Fruit fly (Drosophila melanogaster) whole organism, adult: ENCODE results near the gene PolE1.

Experiments used
- CG11617 ChIP-seq: fragments of 200-800 bp; sonication (Bioruptor generic); optimal IDR thresholded peaks from 2 replicates; lab custom pipeline; 2017; ENCODE audit warnings: mild to moderate bottlenecking, missing biosample characterization, missing genetic modification reagents, missing genetic modification characterization
- CG12768 ChIP-seq: fragments of 200-800 bp; sonication (Bioruptor generic); optimal IDR thresholded peaks from 2 replicates; lab custom pipeline; 2017; ENCODE audit warnings: missing biosample characterization, missing genetic modification characterization, mild to moderate bottlenecking, moderate library complexity, missing genetic modification reagents
- CG14711 ChIP-seq: fragments of 200-800 bp; sonication (Bioruptor generic); optimal IDR thresholded peaks from 2 replicates; lab custom pipeline; 2018; ENCODE audit warnings: missing biosample characterization, mild to moderate bottlenecking, missing genetic modification characterization, moderate library complexity
- CG1620 ChIP-seq: fragments of 200-800 bp; sonication (Bioruptor generic); optimal IDR thresholded peaks from 2 replicates; lab custom pipeline; 2016; ENCODE audit warnings: missing biosample characterization, missing genetic modification characterization
- CG33017 ChIP-seq: fragments of 200-800 bp; sonication (Bioruptor generic); optimal IDR thresholded peaks from 2 replicates; lab custom pipeline; 2018; ENCODE audit warnings: missing biosample characterization, mild to moderate bottlenecking, missing genetic modification characterization, moderate library complexity
- CG5204 ChIP-seq: fragments of 200-800 bp; sonication (Bioruptor generic); optimal IDR thresholded peaks from 2 replicates; lab custom pipeline; 2016; ENCODE audit warnings: missing biosample characterization, missing genetic modification characterization
- CG7045 ChIP-seq: fragments of 200-800 bp; sonication (Bioruptor generic); optimal IDR thresholded peaks from 2 replicates; lab custom pipeline; 2017; ENCODE audit warnings: missing biosample characterization, mild to moderate bottlenecking, missing genetic modification characterization
- CG7101 ChIP-seq: fragments of 200-800 bp; sonication (Bioruptor generic); optimal IDR thresholded peaks from 2 replicates; lab custom pipeline; 2018; ENCODE audit warnings: missing biosample characterization, mild to moderate bottlenecking, missing genetic modification characterization, moderate library complexity
- Clk ChIP-seq: fragments of 200-800 bp; sonication (Bioruptor generic); optimal IDR thresholded peaks from 2 replicates; lab custom pipeline; 2017; ENCODE audit warnings: missing biosample characterization, missing genetic modification characterization
- Crg-1 ChIP-seq: fragments of 200-800 bp; sonication (Bioruptor generic); optimal IDR thresholded peaks from 2 replicates; lab custom pipeline; 2016; ENCODE audit warnings: missing biosample characterization, missing genetic modification characterization
- Hr96 ChIP-seq: fragments of 200-800 bp; sonication (Bioruptor generic); optimal IDR thresholded peaks from 2 replicates; lab custom pipeline; 2016; ENCODE audit warnings: missing biosample characterization, missing genetic modification characterization
- Mnt ChIP-seq: fragments of 200-800 bp; sonication (Bioruptor generic); optimal IDR thresholded peaks from 2 replicates; lab custom pipeline; 2016; ENCODE audit warnings: missing biosample characterization, mild to moderate bottlenecking, missing genetic modification characterization
- bab1 ChIP-seq: fragments of 200-800 bp; sonication (Bioruptor generic); optimal IDR thresholded peaks from 3 replicates; lab custom pipeline; 2019; ENCODE audit warnings: missing biosample characterization, mild to moderate bottlenecking, missing genetic modification characterization, moderate library complexity
- cic ChIP-seq: fragments of 200-800 bp; sonication (Bioruptor generic); optimal IDR thresholded peaks from 2 replicates; lab custom pipeline; 2017; ENCODE audit warnings: missing biosample characterization, mild to moderate bottlenecking, missing genetic modification characterization, moderate library complexity
- cnc ChIP-seq, 2 experiments: fragments of >200 bp; optimal IDR thresholded peaks; 2 replicates each; lab custom pipeline; 2017
- kay ChIP-seq: fragments of 200-800 bp; sonication (Bioruptor generic); peaks from one replicate; lab custom pipeline; 2016; ENCODE audit warnings: missing biosample characterization, missing genetic modification characterization, borderline replicate concordance
- ovo ChIP-seq: fragments of 200-800 bp; sonication (Bioruptor generic); optimal IDR thresholded peaks from 2 replicates; lab custom pipeline; 2016; ENCODE audit warnings: missing biosample characterization, missing genetic modification characterization
- pad ChIP-seq: fragments of 200-800 bp; sonication (Bioruptor generic); optimal IDR thresholded peaks from 3 replicates; lab custom pipeline; 2017; ENCODE audit warnings: missing biosample characterization, missing genetic modification characterization, mild to moderate bottlenecking, moderate library complexity, missing genetic modification reagents
- tj ChIP-seq: fragments of 200-800 bp; sonication (Bioruptor generic); optimal IDR thresholded peaks from 3 replicates; lab custom pipeline; 2017; ENCODE audit warnings: missing biosample characterization, mild to moderate bottlenecking, missing genetic modification characterization, moderate library complexity
- toe ChIP-seq: fragments of 200-800 bp; sonication (Bioruptor generic); optimal IDR thresholded peaks from 2 replicates; lab custom pipeline; 2016; ENCODE audit warnings: missing biosample characterization, missing genetic modification characterization

PolE1 gene

dm6 chr3R:23334866-23335265 lies 13.1 kb upstream of the PolE1 start:
- TF ChIP-seq Mnt (no peak), kay (GFP tag; lab: Kevin White, UChicago) (no peak), Crg-1 (no peak), cnc (optimal IDR thresholded peaks at IDR 0.05; lab: Kevin White, UChicago) (no peak), toe (GFP tag; lab: Kevin White, UChicago) (no peak), Hr96 (GFP tag; lab: Kevin White, UChicago) (no peak), ovo (GFP tag; lab: Kevin White, UChicago) (no peak), CG33017 (no peak), CG7045 (GFP tag; lab: Kevin White, UChicago) (no peak), CG5204 (GFP tag; lab: Kevin White, UChicago) (peak; percentile 53), CG1620 (GFP tag; lab: Kevin White, UChicago) (no peak), CG7101 (peak; percentile 3), Clk (GFP tag; lab: Kevin White, UChicago) (no peak), tj (GFP tag; lab: Kevin White, UChicago) (no peak), bab1 (GFP tag; lab: Kevin White, UChicago) (no peak), CG14711 (tag; lab: Kevin White, UChicago) (peak; percentile 7), CG11617 (GFP tag; lab: Kevin White, UChicago) (no peak), pad (GFP tag; lab: Kevin White, UChicago) (no peak), cic (GFP tag; lab: Kevin White, UChicago) (no peak), CG12768 (GFP tag; lab: Kevin White, UChicago) (no peak)

dm6 chr3R:23335577-23335976 lies 12.4 kb upstream of the PolE1 start:
- TF ChIP-seq cic (GFP tag; lab: Kevin White, UChicago) (no peak), Hr96 (GFP tag; lab: Kevin White, UChicago) (peak; percentile 15), kay (GFP tag; lab: Kevin White, UChicago) (peak; percentile 82), pad (GFP tag; lab: Kevin White, UChicago) (peak; percentile 22), cnc (optimal IDR thresholded peaks at IDR 0.05; lab: Kevin White, UChicago) (no peak), Mnt (no peak), CG7101 (peak; percentile 76), CG33017 (peak; percentile 67), CG14711 (tag; lab: Kevin White, UChicago) (peak; percentile 52), toe (GFP tag; lab: Kevin White, UChicago) (no peak), CG11617 (GFP tag; lab: Kevin White, UChicago) (peak; percentile 59), CG1620 (GFP tag; lab: Kevin White, UChicago) (no peak), CG7045 (GFP tag; lab: Kevin White, UChicago) (peak; percentile 61), ovo (GFP tag; lab: Kevin White, UChicago) (peak; percentile 23), tj (GFP tag; lab: Kevin White, UChicago) (peak; percentile 15), Crg-1 (no peak), CG12768 (GFP tag; lab: Kevin White, UChicago) (peak; percentile 46), bab1 (GFP tag; lab: Kevin White, UChicago) (no peak), Clk (GFP tag; lab: Kevin White, UChicago) (no peak), CG5204 (GFP tag; lab: Kevin White, UChicago) (no peak)

- no peak for TF ChIP-seq CG7101
Measured at dm6 chr3R:23336513-23336912, 11.4 kb upstream of the PolE1 start.

dm6 chr3R:23337183-23337825 lies 10.6 kb upstream of the PolE1 start:
- TF ChIP-seq CG7101 (peak; percentile 5), CG33017 (peak; percentile 28), CG11617 (GFP tag; lab: Kevin White, UChicago) (no peak), kay (GFP tag; lab: Kevin White, UChicago) (peak; percentile 88), Clk (GFP tag; lab: Kevin White, UChicago) (no peak), CG14711 (tag; lab: Kevin White, UChicago) (peak; percentile 18)

- TF ChIP-seq CG7045 (GFP tag; lab: Kevin White, UChicago) (no peak), CG5204 (GFP tag; lab: Kevin White, UChicago) (no peak), toe (GFP tag; lab: Kevin White, UChicago) (no peak), CG12768 (GFP tag; lab: Kevin White, UChicago) (peak; percentile 15), bab1 (GFP tag; lab: Kevin White, UChicago) (no peak)
Measured at dm6 chr3R:23338290-23338689, 9.6 kb upstream of the PolE1 start.

- TF ChIP-seq cic (GFP tag; lab: Kevin White, UChicago) (no peak), ovo (GFP tag; lab: Kevin White, UChicago) (no peak), CG12768 (GFP tag; lab: Kevin White, UChicago) (no peak), CG5204 (GFP tag; lab: Kevin White, UChicago) (no peak), Hr96 (GFP tag; lab: Kevin White, UChicago) (no peak), Crg-1 (no peak), CG14711 (tag; lab: Kevin White, UChicago) (no peak), CG1620 (GFP tag; lab: Kevin White, UChicago) (no peak), bab1 (GFP tag; lab: Kevin White, UChicago) (no peak), Mnt (no peak)
Measured at dm6 chr3R:23340621-23341020, 7.3 kb upstream of the PolE1 start.
